Worm (Caenorhabditis elegans) whole organism, L2 larva: ENCODE measurements around the gene frpr-21.

Experiments used
- F13H6.1 ChIP-seq: sonication (generic microtip); optimal IDR thresholded peaks from 2 replicates; lab custom pipeline; 2016; ENCODE audit warnings: missing genetic modification characterization, missing compliant biosample characterization
- R02D3.7 ChIP-seq: fragments of 150-350 bp; optimal IDR thresholded peaks from 2 replicates; lab custom pipeline; 2014; ENCODE audit warnings: missing biosample characterization, missing genetic modification characterization
- ZK546.5 ChIP-seq: sonication (generic microtip); optimal IDR thresholded peaks from 2 replicates; lab custom pipeline; 2017; ENCODE audit warnings: missing biosample characterization, missing genetic modification characterization
- blmp-1 ChIP-seq: sonication (generic microtip); optimal IDR thresholded peaks from 2 replicates; lab custom pipeline; 2017; ENCODE audit warnings: missing genetic modification characterization, mild to moderate bottlenecking, missing compliant biosample characterization, antibody characterized with exemption, moderate library complexity; ENCODE audit not compliant: insufficient read depth
- elt-1 ChIP-seq: fragments of 150-350 bp; optimal IDR thresholded peaks from 2 replicates; lab custom pipeline; 2014; ENCODE audit warnings: missing biosample characterization, missing genetic modification characterization
- elt-3 ChIP-seq: sonication (generic microtip); optimal IDR thresholded peaks from 2 replicates; lab custom pipeline; 2017; ENCODE audit warnings: missing biosample characterization, missing genetic modification characterization
- fos-1 ChIP-seq: fragments of 150-350 bp; optimal IDR thresholded peaks from 2 replicates; lab custom pipeline; 2014; ENCODE audit warnings: missing biosample characterization, missing genetic modification characterization
- lin-39 ChIP-seq: fragments of 150-350 bp; optimal IDR thresholded peaks from 2 replicates; lab custom pipeline; 2014; ENCODE audit warnings: missing biosample characterization, missing genetic modification reagents, missing genetic modification characterization
- nhr-11 ChIP-seq: fragments of 150-350 bp; optimal IDR thresholded peaks from 2 replicates; lab custom pipeline; 2014; ENCODE audit warnings: missing biosample characterization, missing genetic modification characterization
- nhr-12 ChIP-seq: fragments of 150-350 bp; optimal IDR thresholded peaks from 2 replicates; lab custom pipeline; 2014; ENCODE audit warnings: missing biosample characterization, missing genetic modification characterization
- nhr-237 ChIP-seq: fragments of 150-350 bp; optimal IDR thresholded peaks from 2 replicates; lab custom pipeline; 2014; ENCODE audit warnings: missing biosample characterization, missing genetic modification characterization
- nhr-77 ChIP-seq: fragments of 150-350 bp; optimal IDR thresholded peaks from 2 replicates; lab custom pipeline; 2014; ENCODE audit warnings: missing biosample characterization, missing genetic modification characterization
- unc-62 ChIP-seq: fragments of 150-350 bp; optimal IDR thresholded peaks from 2 replicates; lab custom pipeline; 2014; ENCODE audit warnings: missing biosample characterization, missing genetic modification reagents, missing genetic modification characterization
- ztf-11 ChIP-seq: sonication (generic microtip); optimal IDR thresholded peaks from 2 replicates; lab custom pipeline; 2017; ENCODE audit warnings: missing biosample characterization, missing genetic modification characterization

DNA sequence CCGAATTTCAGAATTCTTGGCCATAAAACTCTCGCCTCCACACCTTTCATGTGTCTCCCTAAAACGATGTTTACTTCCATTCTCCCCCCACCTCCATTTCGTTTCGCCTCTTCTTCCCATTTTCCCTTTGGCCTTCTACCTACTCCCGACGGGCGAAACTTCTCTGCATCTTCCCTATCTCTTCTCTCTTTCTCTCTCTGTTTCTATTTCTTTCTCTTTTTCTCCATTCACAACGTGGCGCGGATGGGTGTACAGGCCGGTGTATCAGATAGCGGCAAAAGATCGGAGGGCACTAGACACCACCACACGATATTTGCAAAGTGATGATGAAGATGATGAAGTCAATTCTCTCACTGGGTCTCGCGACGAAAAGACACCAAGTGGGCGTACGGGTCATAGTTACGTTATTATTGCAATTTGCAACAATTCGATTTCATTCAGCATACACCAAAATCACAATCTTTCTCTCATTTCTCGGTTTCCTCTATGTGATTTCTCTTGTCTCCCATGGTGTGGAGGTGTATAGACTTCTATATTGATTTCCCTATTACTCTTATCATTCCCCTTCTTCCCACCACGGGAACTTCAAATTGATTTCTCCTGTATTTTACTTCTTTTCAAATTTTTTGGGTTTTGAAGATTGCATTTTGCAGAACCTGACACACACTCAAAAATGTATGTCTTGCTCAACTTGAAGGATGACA, 37.0 kb downstream of the frpr-21 start, which contains the start of gene ztf-27:
- TF ChIP-seq nhr-11 (tag; lab: Kevin White, UChicago), result no peak
- TF ChIP-seq blmp-1 (tag; lab: Kevin White, UChicago), result peak; percentile 37
- TF ChIP-seq F13H6.1 (tag; lab: Kevin White, UChicago), result peak; percentile 43
- peak; percentile 6 for TF ChIP-seq fos-1
- no peak for TF ChIP-seq nhr-77
- TF ChIP-seq nhr-12, result no peak
- TF ChIP-seq ZK546.5 (tag; lab: Kevin White, UChicago), result no peak
- TF ChIP-seq unc-62 (GFP tag; lab: Kevin White, UChicago), result no peak
- TF ChIP-seq nhr-237 (tag; lab: Kevin White, UChicago), result no peak
- TF ChIP-seq elt-3 (tag; lab: Kevin White, UChicago), result no peak
- no peak for TF ChIP-seq elt-1 (tag; lab: Kevin White, UChicago)
- no peak for TF ChIP-seq ztf-11 (tag; lab: Kevin White, UChicago)
- no peak for TF ChIP-seq R02D3.7
- no peak for TF ChIP-seq lin-39 (tag; lab: Kevin White, UChicago)
